Worm (Caenorhabditis elegans) whole organism, L3 larva: ENCODE data around the gene R04D3.2.

Experiments used
- ceh-9 ChIP-seq: sonication (generic microtip); optimal IDR thresholded peaks from 2 replicates; lab custom pipeline; 2018; ENCODE audit warnings: missing biosample characterization, missing genetic modification characterization
- nhr-76 ChIP-seq: fragments of 150-350 bp; sonication (generic microtip); optimal IDR thresholded peaks from 5 replicates; lab custom pipeline; 2014; ENCODE audit warnings: missing biosample characterization, missing genetic modification characterization
- snpc-4 ChIP-seq: fragments of 150-350 bp; optimal IDR thresholded peaks from 2 replicates; lab custom pipeline; 2014; ENCODE audit warnings: missing biosample characterization, missing genetic modification characterization

- TF ChIP-seq ceh-9 (tag; lab: Kevin White, UChicago) (no peak), snpc-4 (tag; lab: Kevin White, UChicago) (no peak), nhr-76 (tag; lab: Kevin White, UChicago) (no peak)
Observed at ce11 chrX:13315093-13315492, 28.7 kb upstream of the R04D3.2 start.
